Fruit fly (Drosophila melanogaster) whole organism, prepupa: ENCODE results near the gene CG9166.

Experiments
- Blimp-1 ChIP-seq: fragments of 200-800 bp; sonication (Bioruptor generic); optimal IDR thresholded peaks from 3 replicates; lab custom pipeline; 2017; ENCODE audit warnings: missing biosample characterization, missing genetic modification characterization, mild to moderate bottlenecking, moderate library complexity, missing genetic modification reagents
- CG10631 ChIP-seq: fragments of 200-800 bp; sonication (Bioruptor generic); optimal IDR thresholded peaks from 2 replicates; lab custom pipeline; 2016; ENCODE audit warnings: missing biosample characterization, missing genetic modification characterization
- CG11762 ChIP-seq: fragments of 200-800 bp; sonication (Bioruptor generic); optimal IDR thresholded peaks from 3 replicates; lab custom pipeline; 2016; ENCODE audit warnings: missing biosample characterization, missing genetic modification characterization; ENCODE audit not compliant: insufficient read depth
- CG11902 ChIP-seq: fragments of 200-800 bp; sonication (Bioruptor generic); optimal IDR thresholded peaks from 3 replicates; lab custom pipeline; 2016; ENCODE audit warnings: missing biosample characterization, missing genetic modification characterization
- CG15336 ChIP-seq: fragments of 200-800 bp; sonication (Bioruptor generic); IDR thresholded peaks from 2 replicates; pipeline ENCODE4 v1.3.6; 2022; ENCODE audit warnings: missing biosample characterization, missing genetic modification characterization
- CG1621 ChIP-seq: fragments of 200-800 bp; sonication (Bioruptor generic); optimal IDR thresholded peaks from 3 replicates; lab custom pipeline; 2018; ENCODE audit warnings: missing biosample characterization, mild to moderate bottlenecking, missing genetic modification characterization
- CG16779 ChIP-seq: fragments of 200-800 bp; sonication (Bioruptor generic); optimal IDR thresholded peaks from 3 replicates; lab custom pipeline; 2017; ENCODE audit warnings: missing biosample characterization, mild to moderate bottlenecking, missing genetic modification characterization
- CG3032 ChIP-seq: fragments of 200-800 bp; optimal IDR thresholded peaks from 2 replicates; lab custom pipeline; 2019; ENCODE audit warnings: missing biosample characterization, mild to moderate bottlenecking, missing genetic modification characterization, moderate library complexity
- CG31627 ChIP-seq: fragments of 200-800 bp; sonication (Bioruptor generic); optimal IDR thresholded peaks from 3 replicates; lab custom pipeline; 2016; ENCODE audit warnings: missing biosample characterization, missing genetic modification characterization
- CG32006 ChIP-seq: fragments of 200-800 bp; sonication (Bioruptor generic); optimal IDR thresholded peaks from 3 replicates; lab custom pipeline; 2017; ENCODE audit warnings: missing biosample characterization, mild to moderate bottlenecking, missing genetic modification characterization
- CG34406 ChIP-seq: fragments of 200-800 bp; sonication (Bioruptor generic); optimal IDR thresholded peaks from 3 replicates; lab custom pipeline; 2016; ENCODE audit warnings: missing biosample characterization, missing genetic modification characterization
- CG3919 ChIP-seq: fragments of 200-800 bp; sonication (Bioruptor generic); optimal IDR thresholded peaks from 3 replicates; lab custom pipeline; 2016; ENCODE audit warnings: missing biosample characterization, missing genetic modification characterization
- CG4318 ChIP-seq: fragments of 200-800 bp; sonication (Bioruptor generic); optimal IDR thresholded peaks from 3 replicates; lab custom pipeline; 2017; ENCODE audit warnings: missing biosample characterization, mild to moderate bottlenecking, missing genetic modification characterization
- CG6163 ChIP-seq: fragments of 200-800 bp; sonication (Bioruptor generic); IDR thresholded peaks from 3 replicates; pipeline ENCODE4 v1.3.6; 2022; ENCODE audit warnings: missing biosample characterization, missing genetic modification characterization
- CG6276 ChIP-seq: fragments of 200-800 bp; sonication (Bioruptor generic); optimal IDR thresholded peaks from 2 replicates; lab custom pipeline; 2017; ENCODE audit warnings: missing biosample characterization, mild to moderate bottlenecking, missing genetic modification characterization
- CG6792 ChIP-seq: fragments of 200-800 bp; sonication (Bioruptor generic); optimal IDR thresholded peaks from 3 replicates; lab custom pipeline; 2016; ENCODE audit warnings: missing biosample characterization, missing genetic modification characterization
- CG6808 ChIP-seq: fragments of 200-800 bp; sonication (Bioruptor generic); optimal IDR thresholded peaks from 3 replicates; lab custom pipeline; 2017; ENCODE audit warnings: missing biosample characterization, missing genetic modification characterization, mild to moderate bottlenecking, moderate library complexity, missing genetic modification reagents
- CG6854 ChIP-seq: fragments of 200-800 bp; sonication (Bioruptor generic); optimal IDR thresholded peaks from 2 replicates; lab custom pipeline; 2017; ENCODE audit warnings: missing biosample characterization, mild to moderate bottlenecking, missing genetic modification characterization
- CG7368 ChIP-seq: fragments of 200-800 bp; sonication (Bioruptor generic); optimal IDR thresholded peaks from 3 replicates; lab custom pipeline; 2016; ENCODE audit warnings: missing biosample characterization, missing genetic modification characterization
- CG8119 ChIP-seq: fragments of 200-800 bp; sonication (Bioruptor generic); IDR thresholded peaks from 3 replicates; pipeline ENCODE4 v1.3.6; 2022; ENCODE audit warnings: missing biosample characterization, missing genetic modification characterization
- CG8632 ChIP-seq: fragments of 200-800 bp; sonication (Bioruptor generic); optimal IDR thresholded peaks from 3 replicates; lab custom pipeline; 2016; ENCODE audit warnings: missing biosample characterization, missing genetic modification characterization
- CG9139 ChIP-seq: fragments of 200-800 bp; sonication (Bioruptor generic); optimal IDR thresholded peaks from 3 replicates; lab custom pipeline; 2017; ENCODE audit warnings: missing biosample characterization, mild to moderate bottlenecking, missing genetic modification characterization
- Eip75B ChIP-seq: fragments of 200-800 bp; sonication (Bioruptor generic); optimal IDR thresholded peaks from 3 replicates; lab custom pipeline; 2016; ENCODE audit warnings: missing biosample characterization, missing genetic modification characterization
- Eip78C ChIP-seq: fragments of 200-800 bp; sonication (Bioruptor generic); peaks from one replicate; lab custom pipeline; 2016; ENCODE audit warnings: missing biosample characterization, missing genetic modification characterization
- Eip93F ChIP-seq: fragments of 200-800 bp; sonication (Bioruptor generic); optimal IDR thresholded peaks from 2 replicates; lab custom pipeline; 2016; ENCODE audit warnings: missing biosample characterization, mild to moderate bottlenecking, missing genetic modification characterization
- Ets96B ChIP-seq: fragments of 200-800 bp; optimal IDR thresholded peaks from 2 replicates; lab custom pipeline; 2019; ENCODE audit warnings: missing biosample characterization, mild to moderate bottlenecking, missing genetic modification characterization, moderate library complexity
- Gug ChIP-seq: fragments of 200-800 bp; sonication (Bioruptor generic); IDR thresholded peaks from 2 replicates; pipeline ENCODE4 v1.3.6; 2022; ENCODE audit warnings: missing biosample characterization, missing genetic modification characterization
- Hr38 ChIP-seq: sonication (Bioruptor generic); optimal IDR thresholded peaks from 2 replicates; lab custom pipeline; 2016; ENCODE audit warnings: missing biosample characterization, missing genetic modification characterization
- Hr39 ChIP-seq: fragments of 200-800 bp; sonication (Bioruptor generic); optimal IDR thresholded peaks from 2 replicates; lab custom pipeline; 2016; ENCODE audit warnings: missing biosample characterization, missing genetic modification characterization
- Hr4 ChIP-seq: fragments of 200-800 bp; sonication (Bioruptor generic); optimal IDR thresholded peaks from 3 replicates; lab custom pipeline; 2016; ENCODE audit warnings: missing biosample characterization, missing genetic modification characterization
- Met ChIP-seq: fragments of 200-800 bp; sonication (Bioruptor generic); optimal IDR thresholded peaks from 3 replicates; lab custom pipeline; 2016; ENCODE audit warnings: missing biosample characterization, missing genetic modification characterization
- OdsH ChIP-seq: fragments of 200-800 bp; sonication (Bioruptor generic); optimal IDR thresholded peaks from 3 replicates; lab custom pipeline; 2016; ENCODE audit warnings: missing biosample characterization, missing genetic modification characterization
- Smox ChIP-seq: fragments of 200-800 bp; sonication (Bioruptor generic); optimal IDR thresholded peaks from 3 replicates; lab custom pipeline; 2016; ENCODE audit warnings: missing biosample characterization, missing genetic modification characterization
- Sox102F ChIP-seq: fragments of 200-800 bp; sonication (Bioruptor generic); optimal IDR thresholded peaks from 2 replicates; lab custom pipeline; 2016; ENCODE audit warnings: missing biosample characterization, mild to moderate bottlenecking, missing genetic modification characterization
- Sox15 ChIP-seq: fragments of 200-800 bp; sonication (Bioruptor generic); optimal IDR thresholded peaks from 3 replicates; lab custom pipeline; 2016; ENCODE audit warnings: missing biosample characterization, missing genetic modification characterization
- dac ChIP-seq: fragments of 200-800 bp; sonication (Bioruptor generic); optimal IDR thresholded peaks from 2 replicates; lab custom pipeline; 2017; ENCODE audit warnings: missing biosample characterization, mild to moderate bottlenecking, missing genetic modification characterization
- eg ChIP-seq: fragments of 200-800 bp; sonication (Bioruptor generic); IDR thresholded peaks from 3 replicates; pipeline ENCODE4 v1.3.6; 2022; ENCODE audit warnings: missing biosample characterization, missing genetic modification characterization
- esn ChIP-seq: fragments of 200-800 bp; sonication (Bioruptor generic); optimal IDR thresholded peaks from 2 replicates; lab custom pipeline; 2016; ENCODE audit warnings: missing biosample characterization, mild to moderate bottlenecking, missing genetic modification characterization, moderate library complexity
- fd85E ChIP-seq: fragments of 200-800 bp; sonication (Bioruptor generic); optimal IDR thresholded peaks from 3 replicates; lab custom pipeline; 2016; ENCODE audit warnings: missing biosample characterization, missing genetic modification characterization
- lz ChIP-seq: fragments of 200-800 bp; sonication (Bioruptor generic); optimal IDR thresholded peaks from 3 replicates; lab custom pipeline; 2016; ENCODE audit warnings: missing biosample characterization, missing genetic modification characterization
- net ChIP-seq: fragments of 200-800 bp; sonication (Bioruptor generic); optimal IDR thresholded peaks from 3 replicates; lab custom pipeline; 2016; ENCODE audit warnings: missing biosample characterization, missing genetic modification characterization
- pdm3 ChIP-seq: fragments of 200-800 bp; sonication (Bioruptor generic); optimal IDR thresholded peaks from 3 replicates; lab custom pipeline; 2016; ENCODE audit warnings: missing biosample characterization, missing genetic modification characterization
- salr ChIP-seq, 2 experiments: fragments of 200-800 bp; sonication (Bioruptor generic); optimal IDR thresholded peaks; 3 replicates each; lab custom pipeline; 2016 to 2018; ENCODE audit warnings: missing biosample characterization in 2 of 2, missing genetic modification characterization in 2 of 2, mild to moderate bottlenecking in 1 of 2
- spab ChIP-seq: fragments of 200-800 bp; sonication (Bioruptor generic); optimal IDR thresholded peaks from 2 replicates; lab custom pipeline; 2017; ENCODE audit warnings: missing biosample characterization, mild to moderate bottlenecking, missing genetic modification characterization, missing genetic modification reagents
- ss ChIP-seq, 2 experiments: fragments of 200-800 bp; sonication (Bioruptor generic); optimal IDR thresholded peaks; 2 replicates in 1 of 2; 3 replicates in 1 of 2; lab custom pipeline; 2017 to 2018; ENCODE audit warnings: mild to moderate bottlenecking in 2 of 2, missing biosample characterization in 2 of 2, missing genetic modification characterization in 2 of 2, moderate library complexity in 1 of 2
- svp ChIP-seq: fragments of 200-800 bp; sonication (Bioruptor generic); peaks from one replicate; lab custom pipeline; 2016; ENCODE audit warnings: missing biosample characterization, missing genetic modification characterization
- vri ChIP-seq: fragments of 200-800 bp; sonication (Bioruptor generic); optimal IDR thresholded peaks from 3 replicates; lab custom pipeline; 2016; ENCODE audit warnings: missing biosample characterization, mild to moderate bottlenecking, missing genetic modification characterization

Gene CG9166

dm6 chr3L:1390410-1390809, 39.5 kb downstream of the CG9166 start:
- TF ChIP-seq Eip78C, result peak; percentile 4
- TF ChIP-seq CG16779 (tag; lab: Kevin White, UChicago), result no peak
- peak; percentile 47 for TF ChIP-seq vri (GFP tag; lab: Kevin White, UChicago)
- TF ChIP-seq CG6163, result 0 out of 3 replicates have a peak, but pooled peaks have one; percentile 24

DNA sequence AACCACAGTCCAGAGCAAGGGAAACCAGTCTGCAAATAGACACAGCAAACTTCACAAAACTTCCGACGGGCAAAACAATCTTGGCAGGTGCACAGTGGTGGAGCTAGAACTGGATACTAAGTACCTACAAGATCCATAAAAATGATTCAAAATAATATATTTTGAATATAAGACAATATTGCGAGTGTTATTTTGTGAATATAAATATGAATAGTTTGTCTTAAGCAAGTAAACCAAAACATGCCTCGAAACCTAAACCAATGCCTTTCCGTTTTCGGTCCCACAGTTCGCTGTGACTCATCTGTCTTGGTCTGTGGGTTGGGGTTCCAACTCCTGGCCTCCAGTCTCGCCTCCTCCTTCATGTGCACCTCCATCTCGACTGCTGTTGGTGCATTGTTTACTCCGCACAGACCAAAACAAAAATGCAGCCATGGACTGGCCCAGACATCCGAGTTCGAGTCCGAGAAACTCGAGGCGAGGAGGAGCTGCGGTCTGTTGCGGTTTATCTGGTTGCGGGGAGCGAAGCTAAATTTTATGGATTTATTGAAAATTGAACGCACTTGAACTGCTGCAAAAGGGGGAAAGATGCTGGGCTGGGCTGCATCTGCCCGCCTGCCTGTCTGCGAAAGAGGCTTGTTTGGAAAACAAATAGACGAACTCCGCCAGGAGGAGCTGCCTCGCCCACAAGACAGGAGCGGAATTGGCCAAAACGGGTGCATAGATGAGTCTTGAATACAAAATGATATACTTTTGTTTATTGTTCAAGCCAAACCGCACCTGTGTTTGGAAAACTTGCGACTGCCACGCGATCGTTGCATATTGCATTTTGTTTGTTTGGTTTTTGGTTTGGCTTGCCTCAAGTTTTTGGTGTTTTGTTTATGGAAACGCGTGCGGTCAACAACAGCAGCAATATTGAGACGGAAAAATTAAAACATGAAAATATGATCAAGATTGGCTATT, 41.4 kb downstream of the CG9166 start:
- TF ChIP-seq CG8119 (peak; percentile 80), Sox102F (GFP tag; lab: Kevin White, UChicago) (no peak), salr (GFP tag; optimal IDR thresholded peaks at IDR 0.05; lab: Kevin White, UChicago) (peak; percentile 67 to 74), CG3032 (tag; lab: Kevin White, UChicago) (peak; percentile 85), Hr39 (GFP tag; lab: Kevin White, UChicago) (no peak), Hr4 (GFP tag; lab: Kevin White, UChicago) (peak; percentile 80), esn (peak; percentile 29), CG6854 (GFP tag; lab: Kevin White, UChicago) (no peak), dac (GFP tag; lab: Kevin White, UChicago) (peak; percentile 71), CG32006 (peak; percentile 74), CG11902 (GFP tag; lab: Kevin White, UChicago) (peak; percentile 5), CG15336 (GFP tag; lab: Robert Waterston, UW) (peak; percentile 82), spab (GFP tag; lab: Kevin White, UChicago) (peak; percentile 89), lz (GFP tag; lab: Kevin White, UChicago) (peak; percentile 20), Gug (GFP tag; lab: Robert Waterston, UW) (peak; percentile 64), CG6276 (GFP tag; lab: Kevin White, UChicago) (peak; percentile 66), CG31627 (GFP tag; lab: Kevin White, UChicago) (no peak), net (peak; percentile 72), ss (GFP tag; optimal IDR thresholded peaks at IDR 0.05; lab: Kevin White, UChicago) (peak; percentile 73 to 74), CG34406 (peak; percentile 67), fd85E (GFP tag; lab: Kevin White, UChicago) (peak; percentile 28), CG7368 (GFP tag; lab: Kevin White, UChicago) (peak; percentile 55), Ets96B (peak; percentile 92), Eip78C (peak; percentile 96), Met (GFP tag; lab: Kevin White, UChicago) (peak; percentile 26), Eip93F (no peak), CG9139 (GFP tag; lab: Kevin White, UChicago) (peak; percentile 72), vri (GFP tag; lab: Kevin White, UChicago) (no peak), CG3919 (peak; percentile 88), Blimp-1 (GFP tag; lab: Kevin White, UChicago) (no peak), CG6808 (GFP tag; lab: Kevin White, UChicago) (peak; percentile 88), CG6163 (peak; percentile 94), CG16779 (tag; lab: Kevin White, UChicago) (peak; percentile 68), CG8632 (GFP tag; lab: Kevin White, UChicago) (peak; percentile 71), svp (peak; percentile 50), Sox15 (GFP tag; lab: Kevin White, UChicago) (peak; percentile 33), CG11762 (GFP tag; lab: Kevin White, UChicago) (peak; percentile 75), CG4318 (GFP tag; lab: Kevin White, UChicago) (peak; percentile 63), Smox (GFP tag; lab: Kevin White, UChicago) (no peak), CG10631 (GFP tag; lab: Kevin White, UChicago) (peak; percentile 84), pdm3 (GFP tag; lab: Kevin White, UChicago) (peak; percentile 75), eg (GFP tag; lab: Robert Waterston, UW) (peak; percentile 60), Hr38 (no peak), CG6792 (GFP tag; lab: Kevin White, UChicago) (peak; percentile 72), OdsH (peak; percentile 78), CG1621 (tag; lab: Kevin White, UChicago) (peak; percentile 81), Eip75B (GFP tag; lab: Kevin White, UChicago) (peak; percentile 77)
